In the genomic region with DNA sequence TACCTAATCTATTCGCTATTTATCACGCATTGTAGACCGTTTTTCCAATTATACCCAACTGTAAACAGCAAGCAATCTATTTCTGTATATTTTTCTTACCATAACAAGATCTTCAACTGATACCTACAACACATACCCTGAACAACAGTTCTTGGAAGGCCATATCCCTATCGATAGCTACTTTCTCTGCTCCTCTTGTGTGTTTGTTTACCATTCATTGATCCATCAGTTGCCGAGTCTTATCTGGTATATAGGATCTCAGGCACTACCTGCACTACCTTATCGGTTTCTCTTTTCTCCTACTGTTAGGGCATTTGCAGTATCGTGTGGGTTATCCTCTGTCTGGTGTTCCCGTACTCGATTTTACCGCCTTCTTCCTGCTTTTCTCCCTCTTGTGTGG, we compare ENCODE assay signal across 2 fruit fly cellular contexts.
TF ChIP-seq lines count a peak whose summit lies in the region.

No protein-coding gene starts in this region.

- TF ChIP-seq CTCF in whole organism, embryonic (GFP tag; optimal IDR thresholded peaks at IDR 0.05; lab: Kevin White, UChicago): no peak

TF ChIP-seq in whole organism, embryonic, 481 proteins besides CTCF, POLR2A, EP300 and RAD21:
- TF ChIP-seq fd102C (GFP tag; optimal IDR thresholded peaks at IDR 0.05; lab: Kevin White, UChicago): peak; percentile 7
- TF ChIP-seq D19A (tag; optimal IDR thresholded peaks at IDR 0.05; lab: Kevin White, UChicago): peak; percentile 68
- no peak for TF ChIP-seq Fer3 (tag; optimal IDR thresholded peaks at IDR 0.05; lab: Kevin White, UChicago)
- TF ChIP-seq pros (GFP tag; optimal IDR thresholded peaks at IDR 0.05; lab: Kevin White, UChicago): peak; percentile 44
- TF ChIP-seq MESR4 (GFP tag; optimal IDR thresholded peaks at IDR 0.05; lab: Kevin White, UChicago): no peak
- TF ChIP-seq tll (GFP tag; optimal IDR thresholded peaks at IDR 0.05; lab: Kevin White, UChicago): peak in 1 of 2 experiments; percentile 9
- TF ChIP-seq CG10321 (GFP tag; IDR thresholded peaks at IDR 0.05; lab: Robert Waterston, UW): no peak
- TF ChIP-seq odd (GFP tag; optimal IDR thresholded peaks at IDR 0.05; lab: Kevin White, UChicago): peak; percentile 30
- TF ChIP-seq zen (tag; optimal IDR thresholded peaks at IDR 0.05; lab: Kevin White, UChicago): peak; percentile 79
- TF ChIP-seq CG4730 (GFP tag; IDR thresholded peaks at IDR 0.05; lab: Robert Waterston, UW): no peak
- TF ChIP-seq NFAT (GFP tag; IDR thresholded peaks at IDR 0.05; lab: Robert Waterston, UW): no peak
- no peak for TF ChIP-seq dmrt99B (tag; optimal IDR thresholded peaks at IDR 0.05; lab: Kevin White, UChicago)
- TF ChIP-seq MTF-1 (GFP tag; optimal IDR thresholded peaks at IDR 0.05; lab: Kevin White, UChicago; ENCODE audit: borderline replicate concordance): no peak
- peak; percentile 25 for TF ChIP-seq CG8290 (GFP tag; optimal IDR thresholded peaks at IDR 0.05; lab: Kevin White, UChicago)
- TF ChIP-seq CG8290 (tag; optimal IDR thresholded peaks at IDR 0.05; lab: Kevin White, UChicago): no peak
- TF ChIP-seq Stat92E (GFP tag; optimal IDR thresholded peaks at IDR 0.05; lab: Kevin White, UChicago): peak in 1 of 3 experiments; percentile 85
- TF ChIP-seq kni (GFP tag; optimal IDR thresholded peaks at IDR 0.05; lab: Kevin White, UChicago): peak; percentile 11
- TF ChIP-seq grn (GFP tag; optimal IDR thresholded peaks at IDR 0.05; lab: Kevin White, UChicago): peak; percentile 99
- peak; percentile 42 for TF ChIP-seq twi (tag; optimal IDR thresholded peaks at IDR 0.05; lab: Kevin White, UChicago)
- no peak for TF ChIP-seq CG10654 (GFP tag; optimal IDR thresholded peaks at IDR 0.05; lab: Kevin White, UChicago)
- peak; percentile 64 for TF ChIP-seq CG15479 (GFP tag; optimal IDR thresholded peaks at IDR 0.05; lab: Kevin White, UChicago)
- no peak for TF ChIP-seq lilli (GFP tag; optimal IDR thresholded peaks at IDR 0.05; lab: Kevin White, UChicago)
- no peak for TF ChIP-seq repo (GFP tag; optimal IDR thresholded peaks at IDR 0.05; lab: Kevin White, UChicago)
- TF ChIP-seq ttk (GFP tag; IDR thresholded peaks at IDR 0.05; lab: Robert Waterston, UW): no peak
- no peak for TF ChIP-seq CG11398 (GFP tag; optimal IDR thresholded peaks at IDR 0.05; lab: Kevin White, UChicago)
- TF ChIP-seq ci (GFP tag; IDR thresholded peaks at IDR 0.05; lab: Robert Waterston, UW): no peak
- TF ChIP-seq p53 (GFP tag; optimal IDR thresholded peaks at IDR 0.05; lab: Kevin White, UChicago): no peak
- TF ChIP-seq CG6254 (GFP tag; optimal IDR thresholded peaks at IDR 0.05; lab: Kevin White, UChicago): no peak
- TF ChIP-seq CG7786 (GFP tag; optimal IDR thresholded peaks at IDR 0.05; lab: Kevin White, UChicago): no peak
- TF ChIP-seq ind (GFP tag; optimal IDR thresholded peaks at IDR 0.05; lab: Kevin White, UChicago): no peak
- no peak for TF ChIP-seq CG12769 (tag; optimal IDR thresholded peaks at IDR 0.05; lab: Kevin White, UChicago)
- TF ChIP-seq CG8924 (tag; optimal IDR thresholded peaks at IDR 0.05; lab: Kevin White, UChicago): peak; percentile 4
- TF ChIP-seq CG1603 (tag; optimal IDR thresholded peaks at IDR 0.05; lab: Kevin White, UChicago): no peak
- TF ChIP-seq CG2199 (GFP tag; IDR thresholded peaks at IDR 0.05; lab: Robert Waterston, UW): peak; percentile 58; the same call in 1 of the 3 replicates
- no peak for TF ChIP-seq CG2678 (tag; optimal IDR thresholded peaks at IDR 0.05; lab: Kevin White, UChicago)
- TF ChIP-seq nom (GFP tag; optimal IDR thresholded peaks at IDR 0.05; lab: Kevin White, UChicago): no peak
- peak; percentile 52 for TF ChIP-seq CG15696 (tag; optimal IDR thresholded peaks at IDR 0.05; lab: Kevin White, UChicago)
TF ChIP-seq in whole organism, embryonic: peak in this region for 15.

TF ChIP-seq in whole organism, prepupa, 60 proteins besides CTCF, POLR2A, EP300 and RAD21:
- TF ChIP-seq fkh (GFP tag; optimal IDR thresholded peaks at IDR 0.05; lab: Kevin White, UChicago) (peak; percentile 21), CG7368 (GFP tag; optimal IDR thresholded peaks at IDR 0.05; lab: Kevin White, UChicago) (no peak)
